Worm (Caenorhabditis elegans) whole organism, young adult: Measurements from ENCODE around the gene osta-3.
A peak's percentile ranks its signal among the peaks of the same experiment; 100 is the strongest.

Experiments
- B0336.3 ChIP-seq: fragments of 200-800 bp; sonication (Bioruptor generic); IDR thresholded peaks from 2 replicates; pipeline ENCODE4 v1.3.6; 2022; ENCODE audit warnings: missing genetic modification characterization, missing compliant biosample characterization
- C06A6.2 ChIP-seq: fragments of 200-800 bp; sonication (Bioruptor generic); conservative IDR thresholded peaks from 2 replicates; pipeline ENCODE4 v1.3.6; 2022; ENCODE audit warnings: missing genetic modification characterization, missing compliant biosample characterization
- F22D6.2 ChIP-seq: sonication (generic microtip); optimal IDR thresholded peaks from 2 replicates; lab custom pipeline; 2016; ENCODE audit warnings: mild to moderate bottlenecking, missing genetic modification characterization, missing compliant biosample characterization
- F33H1.4 ChIP-seq: fragments of 200-800 bp; sonication (Bioruptor generic); IDR thresholded peaks from 2 replicates; pipeline ENCODE4 v1.3.6; 2022; ENCODE audit warnings: missing genetic modification reagents, missing genetic modification characterization, missing compliant biosample characterization
- F55B11.4 ChIP-seq: sonication (generic microtip); optimal IDR thresholded peaks from 2 replicates; lab custom pipeline; 2016; ENCODE audit warnings: missing compliant biosample characterization, missing genetic modification characterization, borderline replicate concordance; ENCODE audit not compliant: insufficient read depth
- F57A8.1 ChIP-seq: fragments of 200-800 bp; sonication (Bioruptor generic); optimal IDR thresholded peaks from 2 replicates; lab custom pipeline; 2018; ENCODE audit warnings: mild to moderate bottlenecking, missing genetic modification characterization, moderate library complexity, missing compliant biosample characterization
- K12H6.12 ChIP-seq: fragments of 200-800 bp; sonication (Bioruptor generic); optimal IDR thresholded peaks from 2 replicates; lab custom pipeline; 2018; ENCODE audit warnings: mild to moderate bottlenecking, missing genetic modification characterization, missing compliant biosample characterization
- T07F8.4 ChIP-seq: sonication (generic microtip); optimal IDR thresholded peaks from 2 replicates; lab custom pipeline; 2016; ENCODE audit warnings: mild to moderate bottlenecking, missing genetic modification characterization, moderate library complexity, missing compliant biosample characterization
- T26A5.8 ChIP-seq: sonication (generic microtip); optimal IDR thresholded peaks from 2 replicates; lab custom pipeline; 2016; ENCODE audit warnings: missing genetic modification characterization, missing compliant biosample characterization
- Y53G8AR.9 ChIP-seq: fragments of 200-800 bp; sonication (Bioruptor generic); conservative IDR thresholded peaks from 2 replicates; pipeline ENCODE4 v1.3.6; 2022; ENCODE audit warnings: missing genetic modification reagents, missing genetic modification characterization, missing compliant biosample characterization
- akir-1 ChIP-seq: fragments of 200-800 bp; sonication (Bioruptor generic); optimal IDR thresholded peaks from 2 replicates; lab custom pipeline; 2018; ENCODE audit warnings: mild to moderate bottlenecking, missing genetic modification characterization, moderate library complexity, missing compliant biosample characterization
- atf-7 ChIP-seq: sonication (generic microtip); optimal IDR thresholded peaks from 2 replicates; lab custom pipeline; 2017; ENCODE audit warnings: mild to moderate bottlenecking, missing genetic modification characterization, missing compliant biosample characterization
- athp-1 ChIP-seq: sonication (generic microtip); optimal IDR thresholded peaks from 2 replicates; lab custom pipeline; 2017; ENCODE audit warnings: mild to moderate bottlenecking, missing genetic modification characterization, missing compliant biosample characterization
- attf-6 ChIP-seq: fragments of 200-800 bp; sonication (Bioruptor generic); IDR thresholded peaks from 2 replicates; pipeline ENCODE4 v1.3.6; 2022; ENCODE audit warnings: missing genetic modification reagents, missing genetic modification characterization, missing compliant biosample characterization
- ceh-27 ChIP-seq: fragments of 200-800 bp; sonication (Bioruptor generic); optimal IDR thresholded peaks from 2 replicates; lab custom pipeline; 2018; ENCODE audit warnings: mild to moderate bottlenecking, missing genetic modification characterization, moderate library complexity, missing compliant biosample characterization
- ceh-58 ChIP-seq: fragments of 200-800 bp; sonication (Bioruptor generic); IDR thresholded peaks from 2 replicates; pipeline ENCODE4 v1.3.6; 2022; ENCODE audit warnings: missing genetic modification characterization, missing compliant biosample characterization
- ceh-91 ChIP-seq: fragments of 200-800 bp; sonication (Bioruptor generic); IDR thresholded peaks from 2 replicates; pipeline ENCODE4 v1.3.6; 2022; ENCODE audit warnings: missing genetic modification reagents, missing genetic modification characterization, missing compliant biosample characterization
- dox-1 ChIP-seq: fragments of 200-800 bp; sonication (Bioruptor generic); IDR thresholded peaks from 2 replicates; pipeline ENCODE4 v1.3.6; 2022; ENCODE audit warnings: missing genetic modification reagents, missing genetic modification characterization, missing compliant biosample characterization
- efl-1 ChIP-seq: fragments of 150-350 bp; optimal IDR thresholded peaks from 2 replicates; lab custom pipeline; 2014; ENCODE audit warnings: missing biosample characterization, missing genetic modification reagents, missing genetic modification characterization
- egl-44 ChIP-seq: fragments of 200-800 bp; sonication (Bioruptor generic); IDR thresholded peaks from 2 replicates; pipeline ENCODE4 v1.3.6; 2022; ENCODE audit warnings: missing genetic modification reagents, missing genetic modification characterization, missing compliant biosample characterization
- ekl-4 ChIP-seq: fragments of 200-800 bp; sonication (Bioruptor generic); IDR thresholded peaks from 2 replicates; pipeline ENCODE4 v1.3.6; 2022; ENCODE audit warnings: missing genetic modification reagents, missing genetic modification characterization, missing compliant biosample characterization
- hmg-1.2 ChIP-seq: fragments of 200-800 bp; sonication (Bioruptor generic); IDR thresholded peaks from 2 replicates; pipeline ENCODE4 v1.3.6; 2022; ENCODE audit warnings: missing genetic modification reagents, missing genetic modification characterization, missing compliant biosample characterization
- hrde-1 ChIP-seq: sonication (generic microtip); optimal IDR thresholded peaks from 2 replicates; lab custom pipeline; 2016; ENCODE audit warnings: missing genetic modification characterization, mild to moderate bottlenecking, missing compliant biosample characterization, moderate library complexity, missing genotype, missing genetic modification reagents, borderline replicate concordance
- lin-40 ChIP-seq: sonication (generic microtip); optimal IDR thresholded peaks from 2 replicates; lab custom pipeline; 2016; ENCODE audit warnings: missing genetic modification characterization, mild to moderate bottlenecking, missing compliant biosample characterization, missing genotype, missing genetic modification reagents
- lir-1 ChIP-seq: fragments of 200-800 bp; sonication (Bioruptor generic); conservative IDR thresholded peaks from 2 replicates; pipeline ENCODE4 v1.3.6; 2022; ENCODE audit warnings: missing genetic modification reagents, missing genetic modification characterization, missing compliant biosample characterization
- lsl-1 ChIP-seq: fragments of 200-800 bp; sonication (Bioruptor generic); optimal IDR thresholded peaks from 2 replicates; lab custom pipeline; 2018; ENCODE audit warnings: mild to moderate bottlenecking, missing genetic modification characterization, moderate library complexity, missing compliant biosample characterization
- madf-3 ChIP-seq: fragments of 200-800 bp; sonication (Bioruptor generic); IDR thresholded peaks from 2 replicates; pipeline ENCODE4 v1.3.6; 2022; ENCODE audit warnings: missing genetic modification reagents, missing genetic modification characterization, missing compliant biosample characterization
- madf-6 ChIP-seq: fragments of 200-800 bp; sonication (Bioruptor generic); IDR thresholded peaks from 2 replicates; pipeline ENCODE4 v1.3.6; 2022; ENCODE audit warnings: missing genetic modification reagents, missing genetic modification characterization, missing compliant biosample characterization
- mcd-1 ChIP-seq: fragments of 200-800 bp; sonication (Bioruptor generic); IDR thresholded peaks from 2 replicates; pipeline ENCODE4 v1.3.6; 2022; ENCODE audit warnings: missing genetic modification reagents, missing genetic modification characterization, missing compliant biosample characterization
- mel-28 ChIP-seq: sonication (generic microtip); optimal IDR thresholded peaks from 2 replicates; lab custom pipeline; 2016; ENCODE audit warnings: borderline replicate concordance, mild to moderate bottlenecking, missing genetic modification characterization, missing compliant biosample characterization
- nfyb-1 ChIP-seq: fragments of 200-800 bp; sonication (Bioruptor generic); IDR thresholded peaks from 2 replicates; pipeline ENCODE4 v1.3.6; 2022; ENCODE audit warnings: missing genetic modification reagents, missing genetic modification characterization, missing compliant biosample characterization
- pbrm-1 ChIP-seq: fragments of 200-800 bp; sonication (Bioruptor generic); IDR thresholded peaks from 2 replicates; pipeline ENCODE4 v1.3.6; 2022; ENCODE audit warnings: missing genetic modification reagents, missing genetic modification characterization, missing compliant biosample characterization
- pha-4 ChIP-seq: fragments of 150-350 bp; sonication (generic microtip); optimal IDR thresholded peaks from 2 replicates; lab custom pipeline; 2014; ENCODE audit warnings: missing biosample characterization, missing genetic modification reagents, missing genetic modification characterization
- rpc-1 ChIP-seq, 2 experiments: fragments of 150-350 bp in 1 of 2; sonication (generic microtip) in 1 of 2; optimal IDR thresholded peaks; 2 replicates each; lab custom pipeline; 2014 to 2018; ENCODE audit warnings: missing biosample characterization in 1 of 2, missing genetic modification characterization in 1 of 2, missing genetic modification reagents in 1 of 2, missing genotype in 1 of 2
- sea-2 ChIP-seq: fragments of 200-800 bp; sonication (Bioruptor generic); IDR thresholded peaks from 2 replicates; pipeline ENCODE4 v1.3.6; 2022; ENCODE audit warnings: missing genetic modification characterization, missing compliant biosample characterization
- snpc-1.1 ChIP-seq: sonication (generic microtip); optimal IDR thresholded peaks from 2 replicates; lab custom pipeline; 2017; ENCODE audit warnings: missing genetic modification characterization, mild to moderate bottlenecking, missing compliant biosample characterization, antibody characterized with exemption, moderate library complexity, missing genotype, missing genetic modification reagents; ENCODE audit not compliant: insufficient read depth
- snpc-1.3 ChIP-seq: sonication (generic microtip); optimal IDR thresholded peaks from 2 replicates; lab custom pipeline; 2017; ENCODE audit warnings: missing genetic modification characterization, mild to moderate bottlenecking, missing compliant biosample characterization, antibody characterized with exemption, moderate library complexity, missing genotype, missing genetic modification reagents; ENCODE audit not compliant: insufficient read depth
- snpc-4 ChIP-seq, 5 experiments: fragments of 150-350 bp in 1 of 5; sonication (generic microtip) in 4 of 5; optimal IDR thresholded peaks; 2 replicates each; lab custom pipeline; 2014 to 2018; ENCODE audit warnings: missing genetic modification characterization in 5 of 5, missing biosample characterization in 3 of 5, antibody characterized with exemption in 2 of 5, mild to moderate bottlenecking in 2 of 5, missing compliant biosample characterization in 2 of 5, missing genotype in 2 of 5, moderate library complexity in 2 of 5, missing genetic modification reagents in 1 of 5
- somi-1 ChIP-seq: fragments of 200-800 bp; sonication (Bioruptor generic); optimal IDR thresholded peaks from 2 replicates; lab custom pipeline; 2018; ENCODE audit warnings: mild to moderate bottlenecking, missing genetic modification characterization, missing compliant biosample characterization
- unc-130 ChIP-seq: sonication (generic microtip); optimal IDR thresholded peaks from 2 replicates; lab custom pipeline; 2016; ENCODE audit warnings: missing genetic modification reagents, missing genetic modification characterization, missing compliant biosample characterization
- xnd-1 ChIP-seq: sonication (generic microtip); optimal IDR thresholded peaks from 2 replicates; lab custom pipeline; 2016; ENCODE audit warnings: missing genotype, missing genetic modification reagents, missing genetic modification characterization, missing compliant biosample characterization
- zfh-2 ChIP-seq: fragments of 200-800 bp; sonication (Bioruptor generic); conservative IDR thresholded peaks from 2 replicates; pipeline ENCODE4 v1.3.6; 2022; ENCODE audit warnings: missing genetic modification reagents, missing genetic modification characterization, missing compliant biosample characterization
- zim-3 ChIP-seq: sonication (generic microtip); optimal IDR thresholded peaks from 2 replicates; lab custom pipeline; 2017; ENCODE audit warnings: mild to moderate bottlenecking, missing genetic modification characterization, moderate library complexity, missing compliant biosample characterization
- ztf-18 ChIP-seq: sonication (generic microtip); optimal IDR thresholded peaks from 2 replicates; lab custom pipeline; 2016; ENCODE audit warnings: missing genotype, mild to moderate bottlenecking, missing genetic modification characterization, missing compliant biosample characterization
- ztf-25 ChIP-seq: fragments of 200-800 bp; sonication (Bioruptor generic); IDR thresholded peaks from 2 replicates; pipeline ENCODE4 v1.3.6; 2022; ENCODE audit warnings: missing genetic modification reagents, missing genetic modification characterization, missing compliant biosample characterization
- ztf-28 ChIP-seq: fragments of 200-800 bp; sonication (Bioruptor generic); IDR thresholded peaks from 2 replicates; pipeline ENCODE4 v1.3.6; 2022; ENCODE audit warnings: missing genetic modification reagents, missing genetic modification characterization, missing compliant biosample characterization

Gene osta-3

DNA sequence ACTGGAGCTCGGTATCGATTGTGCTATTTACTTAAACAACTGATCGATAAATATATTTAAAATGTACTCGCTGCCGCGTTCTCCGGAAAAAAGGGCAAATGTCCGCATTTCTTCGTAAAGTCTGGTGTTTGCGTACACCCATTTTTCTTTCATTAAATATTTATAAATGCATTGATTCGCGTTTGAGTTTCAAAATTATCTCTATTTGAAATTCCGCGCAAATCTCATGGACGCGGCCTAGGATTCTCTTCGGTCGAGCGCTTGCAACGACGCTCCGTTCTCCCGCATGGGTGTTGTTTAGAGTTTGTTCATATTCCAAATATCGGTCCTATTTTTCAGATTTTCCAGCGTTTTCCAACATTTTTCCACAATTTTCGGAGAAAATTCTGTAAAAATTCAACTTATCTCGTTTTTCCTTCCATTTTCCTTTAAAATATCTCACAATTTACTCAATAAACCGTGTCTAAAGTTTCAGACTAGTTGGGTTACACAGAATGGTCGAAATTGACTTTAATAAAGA lies 17.3 kb upstream of the osta-3 start, which contains the start of gene eif-3.B (continued):
- TF ChIP-seq mcd-1 (peak; percentile 86), madf-6 (GFP tag; lab: Robert Waterston, UW) (peak; percentile 79), atf-7 (tag; lab: Kevin White, UChicago) (no peak), attf-6 (GFP tag; lab: Robert Waterston, UW) (no peak), dox-1 (GFP tag; lab: Robert Waterston, UW) (peak; percentile 80), unc-130 (peak; percentile 62), sea-2 (GFP tag; lab: Robert Waterston, UW) (no peak), ceh-91 (peak; percentile 39; the same call in 1 of the 2 replicates), lin-40 (peak; percentile 88), C06A6.2 (GFP tag; lab: Robert Waterston, UW) (peak; percentile 69), T07F8.4 (tag; lab: Kevin White, UChicago) (no peak), ceh-58 (GFP tag; lab: Robert Waterston, UW) (no peak), ztf-28 (GFP tag; lab: Robert Waterston, UW) (0 out of 2 replicates have a peak, but pooled peaks have one; percentile 40), F55B11.4 (no peak), zfh-2 (no peak; the same call in 1 of the 2 replicates), K12H6.12 (peak; percentile 79), F33H1.4 (GFP tag; lab: Robert Waterston, UW) (peak; percentile 65), pha-4 (tag; lab: Kevin White, UChicago) (peak; percentile 75), akir-1 (no peak), somi-1 (GFP tag; lab: Kevin White, UChicago) (peak; percentile 47), rpc-1 (optimal IDR thresholded peaks at IDR 0.05; lab: Kevin White, UChicago) (no peak), rpc-1 (tag; optimal IDR thresholded peaks at IDR 0.05; lab: Kevin White, UChicago) (no peak), F57A8.1 (GFP tag; lab: Kevin White, UChicago) (no peak), lir-1 (GFP tag; lab: Robert Waterston, UW) (peak; percentile 75), hrde-1 (no peak), snpc-1.3 (tag; lab: Kevin White, UChicago) (peak; percentile 51), hmg-1.2 (GFP tag; lab: Robert Waterston, UW) (peak; percentile 38), athp-1 (tag; lab: Kevin White, UChicago) (peak; percentile 88), efl-1 (GFP tag; lab: Kevin White, UChicago) (peak; percentile 81), pbrm-1 (GFP tag; lab: Robert Waterston, UW) (peak; percentile 80), B0336.3 (GFP tag; lab: Robert Waterston, UW) (peak; percentile 46; the same call in 1 of the 2 replicates), ceh-27 (GFP tag; lab: Kevin White, UChicago) (peak; percentile 93), egl-44 (peak; percentile 51; the same call in 1 of the 2 replicates), ekl-4 (GFP tag; lab: Robert Waterston, UW) (peak; percentile 83), Y53G8AR.9 (0 out of 2 replicates have a peak, but pooled peaks have one; percentile 45), xnd-1 (peak; percentile 37), lsl-1 (GFP tag; lab: Kevin White, UChicago) (peak; percentile 54), F22D6.2 (tag; lab: Kevin White, UChicago) (peak; percentile 15), snpc-4 (GFP tag; optimal IDR thresholded peaks at IDR 0.05; lab: Kevin White, UChicago) (peak; percentile 45), snpc-4 (tag; optimal IDR thresholded peaks at IDR 0.05; lab: Kevin White, UChicago) (peak; percentile 13 to 86 (median 84)), madf-3 (GFP tag; lab: Robert Waterston, UW) (peak; percentile 64; the same call in 1 of the 2 replicates), T26A5.8 (tag; lab: Kevin White, UChicago) (no peak), nfyb-1 (GFP tag; lab: Robert Waterston, UW) (peak; percentile 70; the same call in 1 of the 2 replicates), zim-3 (no peak), snpc-1.1 (tag; lab: Kevin White, UChicago) (peak; percentile 38), mel-28 (no peak), ztf-18 (peak; percentile 44), ztf-25 (GFP tag; lab: Robert Waterston, UW) (0 out of 2 replicates have a peak, but pooled peaks have one; percentile 5)
